Worm (Caenorhabditis elegans) whole organism, L1 larva: ENCODE measurements around the gene eif-2D.

Experiments
- C34B4.2 ChIP-seq: sonication (generic microtip); optimal IDR thresholded peaks from 2 replicates; lab custom pipeline; 2017; ENCODE audit warnings: mild to moderate bottlenecking, missing genetic modification characterization, missing compliant biosample characterization
- Y116A8C.19 ChIP-seq: sonication (generic microtip); optimal IDR thresholded peaks from 2 replicates; lab custom pipeline; 2016; ENCODE audit warnings: missing compliant biosample characterization, missing genetic modification characterization, borderline replicate concordance
- aha-1 ChIP-seq: fragments of 150-350 bp; optimal IDR thresholded peaks from 2 replicates; lab custom pipeline; 2014; ENCODE audit warnings: missing biosample characterization, missing genetic modification characterization
- alr-1 ChIP-seq: fragments of 200-800 bp; sonication (Bioruptor generic); optimal IDR thresholded peaks from 2 replicates; lab custom pipeline; 2018; ENCODE audit warnings: borderline replicate concordance, mild to moderate bottlenecking, missing genetic modification characterization, missing compliant biosample characterization
- aly-2 ChIP-seq: fragments of 150-350 bp; optimal IDR thresholded peaks from 2 replicates; lab custom pipeline; 2014; ENCODE audit warnings: missing biosample characterization, missing genetic modification characterization
- ama-1 ChIP-seq: fragments of 150-350 bp; optimal IDR thresholded peaks from 2 replicates; lab custom pipeline; 2014
- ceh-82 ChIP-seq, 3 experiments: fragments of 150-350 bp in 1 of 3; sonication (generic microtip) in 2 of 3; optimal IDR thresholded peaks; 2 replicates each; lab custom pipeline; 2014 to 2017; ENCODE audit warnings: missing biosample characterization in 3 of 3, missing genetic modification characterization in 3 of 3
- ceh-88 ChIP-seq: fragments of 200-800 bp; sonication (Bioruptor generic); IDR thresholded peaks from 2 replicates; pipeline ENCODE4 v1.3.6; 2022; ENCODE audit warnings: missing genetic modification characterization, missing compliant biosample characterization
- ceh-90 ChIP-seq: sonication (generic microtip); optimal IDR thresholded peaks from 2 replicates; lab custom pipeline; 2016; ENCODE audit warnings: missing genetic modification characterization, missing compliant biosample characterization
- dpl-1 ChIP-seq, 3 experiments: fragments of 150-350 bp in 2 of 3; sonication (generic microtip) in 1 of 3; optimal IDR thresholded peaks; 2 replicates each; lab custom pipeline; 2014 to 2017; ENCODE audit warnings: missing biosample characterization in 3 of 3, missing genetic modification characterization in 3 of 3, missing genetic modification reagents in 3 of 3
- efl-1 ChIP-seq, 4 experiments: fragments of 150-350 bp; optimal IDR thresholded peaks in 3 of 4; peaks in 1 of 4; 1 replicate in 1 of 4; 2 replicates in 3 of 4; lab custom pipeline; 2014; ENCODE audit warnings: missing biosample characterization in 2 of 4, missing genetic modification characterization in 2 of 4, missing genetic modification reagents in 2 of 4
- egl-13 ChIP-seq: sonication (generic microtip); optimal IDR thresholded peaks from 2 replicates; lab custom pipeline; 2016; ENCODE audit warnings: missing genotype, missing genetic modification reagents, missing genetic modification characterization, missing compliant biosample characterization
- egl-27 ChIP-seq, 2 experiments: fragments of 150-350 bp in 1 of 2; sonication (generic microtip); optimal IDR thresholded peaks; 3 replicates each; lab custom pipeline; 2017 to 2018; ENCODE audit warnings: missing biosample characterization in 2 of 2, missing genetic modification characterization in 2 of 2, missing genetic modification reagents in 2 of 2
- fkh-8 ChIP-seq: sonication (generic microtip); optimal IDR thresholded peaks from 2 replicates; lab custom pipeline; 2016; ENCODE audit warnings: mild to moderate bottlenecking, missing genetic modification characterization, missing compliant biosample characterization
- hlh-17 ChIP-seq: fragments of 200-800 bp; sonication (Bioruptor generic); optimal IDR thresholded peaks from 2 replicates; lab custom pipeline; 2018; ENCODE audit warnings: missing genetic modification characterization, mild to moderate bottlenecking, missing compliant biosample characterization, moderate library complexity, borderline replicate concordance
- hlh-4 ChIP-seq: sonication (generic microtip); optimal IDR thresholded peaks from 2 replicates; lab custom pipeline; 2016; ENCODE audit warnings: mild to moderate bottlenecking, missing genetic modification characterization, missing compliant biosample characterization
- lin-13 ChIP-seq: fragments of 150-350 bp; optimal IDR thresholded peaks from 2 replicates; lab custom pipeline; 2014; ENCODE audit warnings: missing biosample characterization, missing genetic modification reagents, missing genetic modification characterization
- lin-14 ChIP-seq: fragments of 200-800 bp; sonication (Bioruptor generic); optimal IDR thresholded peaks from 2 replicates; lab custom pipeline; 2018; ENCODE audit warnings: mild to moderate bottlenecking, missing genetic modification characterization, moderate library complexity, missing compliant biosample characterization
- lin-35 ChIP-seq, 2 experiments: fragments of 150-350 bp; optimal IDR thresholded peaks; 2 replicates each; lab custom pipeline; 2014; ENCODE audit warnings: missing biosample characterization in 2 of 2, missing genetic modification characterization in 2 of 2, missing genetic modification reagents in 2 of 2
- lin-39 ChIP-seq: fragments of 150-350 bp; optimal IDR thresholded peaks from 2 replicates; lab custom pipeline; 2014; ENCODE audit warnings: missing biosample characterization, missing genetic modification reagents, missing genetic modification characterization
- lir-3 ChIP-seq: sonication (generic microtip); optimal IDR thresholded peaks from 2 replicates; lab custom pipeline; 2016; ENCODE audit warnings: mild to moderate bottlenecking, missing genetic modification characterization, moderate library complexity, missing compliant biosample characterization; ENCODE audit not compliant: poor library complexity
- lsy-2 ChIP-seq, 2 experiments: fragments of 150-350 bp; optimal IDR thresholded peaks; 2 replicates each; lab custom pipeline; 2014; ENCODE audit warnings: missing biosample characterization in 2 of 2, missing genetic modification characterization in 2 of 2
- mep-1 ChIP-seq: fragments of 150-350 bp; optimal IDR thresholded peaks from 2 replicates; lab custom pipeline; 2014; ENCODE audit warnings: missing biosample characterization, missing genetic modification characterization
- nhr-19 ChIP-seq: fragments of 200-800 bp; sonication (Bioruptor generic); conservative IDR thresholded peaks from 2 replicates; pipeline ENCODE4 v1.3.6; 2022; ENCODE audit warnings: missing genetic modification characterization, missing compliant biosample characterization
- nhr-20 ChIP-seq: sonication (generic microtip); optimal IDR thresholded peaks from 2 replicates; lab custom pipeline; 2016; ENCODE audit warnings: mild to moderate bottlenecking, missing genetic modification characterization, missing compliant biosample characterization
- nhr-71 ChIP-seq: sonication (generic microtip); optimal IDR thresholded peaks from 2 replicates; lab custom pipeline; 2016; ENCODE audit warnings: mild to moderate bottlenecking, missing genetic modification characterization, moderate library complexity, missing compliant biosample characterization
- pag-3 ChIP-seq: sonication (generic microtip); optimal IDR thresholded peaks from 2 replicates; lab custom pipeline; 2017; ENCODE audit warnings: missing genetic modification characterization, mild to moderate bottlenecking, missing compliant biosample characterization, antibody characterized with exemption, borderline replicate concordance; ENCODE audit not compliant: insufficient read depth
- pax-3 ChIP-seq: fragments of 200-800 bp; sonication (Bioruptor generic); optimal IDR thresholded peaks from 2 replicates; lab custom pipeline; 2018; ENCODE audit warnings: mild to moderate bottlenecking, missing genetic modification characterization, moderate library complexity, missing compliant biosample characterization
- skn-1 ChIP-seq: fragments of 150-350 bp; optimal IDR thresholded peaks from 2 replicates; lab custom pipeline; 2014; ENCODE audit warnings: missing biosample characterization, missing genetic modification characterization
- sup-37 ChIP-seq: fragments of 200-800 bp; sonication (Bioruptor generic); optimal IDR thresholded peaks from 2 replicates; lab custom pipeline; 2018; ENCODE audit warnings: mild to moderate bottlenecking, missing genetic modification characterization, missing compliant biosample characterization
- tlp-1 ChIP-seq: fragments of 150-350 bp; optimal IDR thresholded peaks from 2 replicates; lab custom pipeline; 2014; ENCODE audit warnings: missing biosample characterization, missing genetic modification characterization
- unc-130 ChIP-seq: fragments of 150-350 bp; optimal IDR thresholded peaks from 2 replicates; lab custom pipeline; 2017; ENCODE audit warnings: missing biosample characterization, missing genetic modification characterization, inconsistent platforms
- zip-4 ChIP-seq: fragments of 200-800 bp; sonication (Bioruptor generic); optimal IDR thresholded peaks from 2 replicates; lab custom pipeline; 2018; ENCODE audit warnings: mild to moderate bottlenecking, missing genetic modification characterization, moderate library complexity, missing compliant biosample characterization
- ztf-11 ChIP-seq, 2 experiments: sonication (generic microtip); optimal IDR thresholded peaks; 2 replicates each; lab custom pipeline; 2016 to 2017; ENCODE audit warnings: missing genetic modification characterization in 2 of 2, missing biosample characterization in 1 of 2, missing compliant biosample characterization in 1 of 2
- ztf-4 ChIP-seq: fragments of 150-350 bp; optimal IDR thresholded peaks from 2 replicates; lab custom pipeline; 2014; ENCODE audit warnings: missing biosample characterization, missing genetic modification characterization

eif-2D gene

DNA sequence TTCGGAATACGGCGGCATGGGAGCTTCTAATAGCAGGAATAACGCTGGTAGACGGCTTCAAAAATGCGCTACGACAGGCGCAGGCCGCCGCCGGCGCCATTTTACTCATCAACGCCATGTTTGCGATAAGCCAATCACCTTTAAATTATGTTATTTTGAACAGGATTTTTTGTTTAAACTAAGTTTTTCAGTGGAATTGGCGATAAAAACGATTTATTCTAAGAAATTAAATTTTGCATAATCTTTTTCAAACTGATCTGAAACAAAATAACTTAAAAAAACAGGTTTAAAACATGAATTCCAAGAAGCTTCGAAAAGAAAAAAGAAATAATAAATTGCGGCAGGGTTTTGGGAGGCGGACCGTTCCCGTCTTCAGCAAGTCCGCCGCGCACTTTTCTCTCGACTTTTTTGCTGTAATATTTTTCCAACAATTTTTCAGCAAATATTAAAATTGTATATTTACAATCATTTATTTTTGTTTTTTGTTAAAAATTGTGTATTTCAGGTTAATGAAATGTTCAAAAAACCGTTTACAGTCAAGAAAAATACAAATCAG is at the start of gene eif-2D, which contains the start of gene ndub-5:
eif-2D (plus strand) TSS at position 506 of the 556 bp plus-strand sequence.
ndub-5 (minus strand) TSS at position 138 of the 556 bp plus-strand sequence.
- TF ChIP-seq lin-35 (GFP tag; optimal IDR thresholded peaks at IDR 0.05; lab: Kevin White, UChicago) (peak in 1 of 2 experiments; percentile 25), lin-39 (tag; lab: Kevin White, UChicago) (no peak), nhr-71 (peak; percentile 12), lsy-2 (tag; optimal IDR thresholded peaks at IDR 0.05; lab: Kevin White, UChicago) (peak in 1 of 2 experiments; percentile 36), ceh-88 (GFP tag; lab: Robert Waterston, UW) (no peak), lin-14 (GFP tag; lab: Kevin White, UChicago) (peak; percentile 19), ceh-90 (tag; lab: Kevin White, UChicago) (no peak), ztf-4 (tag; lab: Kevin White, UChicago) (no peak), ama-1 (lab: Kevin White, UChicago) (no peak), dpl-1 (GFP tag; optimal IDR thresholded peaks at IDR 0.05; lab: Kevin White, UChicago) (peak in 1 of 3 experiments; percentile 38), aha-1 (tag; lab: Kevin White, UChicago) (no peak), skn-1 (tag; lab: Kevin White, UChicago) (no peak), efl-1 (optimal IDR thresholded peaks at IDR 0.05; lab: Kevin White, UChicago) (no peak), efl-1 (GFP tag; optimal IDR thresholded peaks at IDR 0.05 in 1 of 2; lab: Kevin White, UChicago) (peak in 1 of 2 experiments; percentile 79)

DNA sequence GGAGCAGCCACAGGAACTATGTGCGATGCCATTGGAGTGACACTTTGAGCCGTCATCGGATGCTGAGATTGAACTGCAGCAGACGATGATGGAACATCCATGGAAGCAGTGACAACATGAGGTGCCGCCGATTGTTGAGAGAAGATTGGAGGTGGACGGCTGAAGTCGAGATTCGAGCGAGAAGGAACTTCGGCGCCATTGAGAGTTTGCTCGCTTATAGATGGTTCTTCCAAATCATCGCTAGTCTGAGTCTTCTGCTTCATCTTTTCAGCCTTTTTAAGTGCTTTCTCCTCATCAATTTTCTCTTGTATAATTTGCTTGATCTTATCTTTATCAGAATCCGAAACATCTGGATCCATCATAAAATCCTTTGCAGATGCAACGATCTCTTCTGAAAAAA is 49.4 kb upstream of the eif-2D start:
- TF ChIP-seq hlh-4 (tag; lab: Kevin White, UChicago) (no peak), nhr-19 (no peak), sup-37 (GFP tag; lab: Kevin White, UChicago) (no peak), lsy-2 (tag; optimal IDR thresholded peaks at IDR 0.05; lab: Kevin White, UChicago) (no peak), nhr-20 (tag; lab: Kevin White, UChicago) (no peak), C34B4.2 (tag; lab: Kevin White, UChicago) (no peak), unc-130 (tag; lab: Kevin White, UChicago) (no peak), egl-27 (tag; optimal IDR thresholded peaks at IDR 0.05; lab: Kevin White, UChicago) (no peak)

DNA sequence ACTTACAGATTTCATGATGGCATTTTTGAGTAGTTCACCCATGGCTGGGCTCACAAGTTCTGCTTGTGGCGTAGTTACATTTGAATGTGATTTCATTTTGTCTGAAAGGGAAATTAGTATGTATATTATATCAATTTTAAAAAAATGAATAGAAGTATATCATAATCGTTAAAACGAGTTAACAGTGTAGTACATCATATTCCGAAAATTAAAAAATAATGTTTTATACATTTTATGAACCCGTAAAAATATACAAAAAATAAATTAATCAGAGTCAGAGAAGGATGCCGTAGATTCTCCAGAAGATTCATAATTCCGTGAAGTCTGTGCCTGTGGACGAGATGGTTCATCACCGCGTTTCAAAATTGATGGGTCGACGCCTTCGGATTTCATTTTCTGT is 44.6 kb upstream of the eif-2D start, which contains the start of gene F59E12.9:
F59E12.9 (minus strand) TSS at position 101 of the 400 bp plus-strand sequence.
- TF ChIP-seq hlh-17 (GFP tag; lab: Kevin White, UChicago) = no peak
- TF ChIP-seq ztf-11 (tag; optimal IDR thresholded peaks at IDR 0.05; lab: Kevin White, UChicago) = no peak
- TF ChIP-seq aly-2 (tag; lab: Kevin White, UChicago) = no peak
- no peak for TF ChIP-seq fkh-8 (tag; lab: Kevin White, UChicago)
- TF ChIP-seq lin-35 (GFP tag; optimal IDR thresholded peaks at IDR 0.05; lab: Kevin White, UChicago) = no peak
- TF ChIP-seq egl-13 (tag; lab: Kevin White, UChicago) = no peak
- TF ChIP-seq ceh-88 (GFP tag; lab: Robert Waterston, UW) = no peak
- TF ChIP-seq ceh-82 (tag; optimal IDR thresholded peaks at IDR 0.05; lab: Kevin White, UChicago) = no peak
- TF ChIP-seq lin-39 (tag; lab: Kevin White, UChicago) = no peak
- TF ChIP-seq skn-1 (tag; lab: Kevin White, UChicago) = no peak
- no peak for TF ChIP-seq lir-3
- no peak for TF ChIP-seq mep-1 (tag; lab: Kevin White, UChicago)
- TF ChIP-seq lin-13 = no peak
- no peak for TF ChIP-seq pax-3 (tag; lab: Kevin White, UChicago)
- no peak for TF ChIP-seq pag-3 (tag; lab: Kevin White, UChicago)
- no peak for TF ChIP-seq alr-1
- TF ChIP-seq, all 84 proteins: peak for 0

- no peak for TF ChIP-seq dpl-1 (GFP tag; optimal IDR thresholded peaks at IDR 0.05; lab: Kevin White, UChicago)
- TF ChIP-seq Y116A8C.19 (tag; lab: Kevin White, UChicago) = no peak
- no peak for TF ChIP-seq skn-1 (tag; lab: Kevin White, UChicago)
- no peak for TF ChIP-seq lin-39 (tag; lab: Kevin White, UChicago)
- no peak for TF ChIP-seq hlh-4 (tag; lab: Kevin White, UChicago)
- TF ChIP-seq tlp-1 (tag; lab: Kevin White, UChicago) = no peak
- no peak for TF ChIP-seq zip-4 (GFP tag; lab: Kevin White, UChicago)
Measured at ce11 chrII:5648272-5648671, 43.2 kb upstream of the eif-2D start, which contains the start of gene ddl-1. Gene ddl-1 (minus strand): TSS chrII:5648372.
